Worm (Caenorhabditis elegans) whole organism, L3 larva: Measurements from ENCODE around the gene cah-4.

ENCODE experiments used
- ceh-28 ChIP-seq: fragments of 150-350 bp; optimal IDR thresholded peaks from 2 replicates; lab custom pipeline; 2014; ENCODE audit warnings: missing biosample characterization, missing genetic modification reagents, missing genetic modification characterization
- jun-1 ChIP-seq: fragments of 150-350 bp; optimal IDR thresholded peaks from 2 replicates; lab custom pipeline; 2014; ENCODE audit warnings: missing biosample characterization, missing genetic modification reagents, missing genetic modification characterization
- nhr-77 ChIP-seq: fragments of 150-350 bp; optimal IDR thresholded peaks from 2 replicates; lab custom pipeline; 2014; ENCODE audit warnings: missing biosample characterization, missing genetic modification characterization
- skn-1 ChIP-seq: fragments of 150-350 bp; optimal IDR thresholded peaks from 2 replicates; lab custom pipeline; 2014; ENCODE audit warnings: missing biosample characterization, missing genetic modification characterization
- snpc-4 ChIP-seq: fragments of 150-350 bp; optimal IDR thresholded peaks from 2 replicates; lab custom pipeline; 2014; ENCODE audit warnings: missing biosample characterization, missing genetic modification characterization
- zag-1 ChIP-seq: fragments of 150-350 bp; optimal IDR thresholded peaks from 2 replicates; lab custom pipeline; 2014; ENCODE audit warnings: missing biosample characterization, missing genetic modification characterization

- no peak for TF ChIP-seq snpc-4 (tag; lab: Kevin White, UChicago)
- no peak for TF ChIP-seq nhr-77 (tag; lab: Kevin White, UChicago)
- TF ChIP-seq zag-1: no peak
- no peak for TF ChIP-seq ceh-28 (tag; lab: Kevin White, UChicago)
- TF ChIP-seq jun-1 (tag; lab: Kevin White, UChicago): no peak
- TF ChIP-seq skn-1 (tag; lab: Kevin White, UChicago): no peak
Measured at ce11 chrX:13591175-13591574, 48.8 kb downstream of the cah-4 start, which contains the start of gene col-44.
